Worm (Caenorhabditis elegans) whole organism, mixed stage, embryonic: ENCODE results near the gene xbx-4.

ENCODE experiments used
- blmp-1 ChIP-seq: fragments of 150-350 bp; optimal IDR thresholded peaks from 2 replicates; lab custom pipeline; 2014; ENCODE audit warnings: missing biosample characterization, missing genetic modification characterization
- ceh-83 ChIP-seq: fragments of 200-800 bp; sonication (Bioruptor generic); optimal IDR thresholded peaks from 2 replicates; lab custom pipeline; 2018; ENCODE audit warnings: mild to moderate bottlenecking, missing genetic modification characterization, missing compliant biosample characterization
- elt-1 ChIP-seq: sonication (generic microtip); optimal IDR thresholded peaks from 2 replicates; lab custom pipeline; 2017; ENCODE audit warnings: missing genetic modification characterization, mild to moderate bottlenecking, missing compliant biosample characterization, antibody characterized with exemption, moderate library complexity, borderline replicate concordance; ENCODE audit not compliant: insufficient read depth
- elt-3 ChIP-seq: fragments of 150-350 bp; optimal IDR thresholded peaks from 2 replicates; lab custom pipeline; 2014; ENCODE audit warnings: missing biosample characterization, missing genetic modification characterization
- ham-2 ChIP-seq: fragments of 200-800 bp; sonication (Bioruptor generic); optimal IDR thresholded peaks from 2 replicates; lab custom pipeline; 2018; ENCODE audit warnings: mild to moderate bottlenecking, missing genetic modification characterization, missing compliant biosample characterization
- hlh-1 ChIP-seq: fragments of 150-350 bp; optimal IDR thresholded peaks from 2 replicates; lab custom pipeline; 2014; ENCODE audit warnings: missing biosample characterization, missing genetic modification reagents, missing genetic modification characterization
- lsy-2 ChIP-seq: fragments of 150-350 bp; optimal IDR thresholded peaks from 2 replicates; lab custom pipeline; 2014; ENCODE audit warnings: missing biosample characterization, missing genetic modification characterization
- mab-5 ChIP-seq: fragments of 150-350 bp; optimal IDR thresholded peaks from 2 replicates; lab custom pipeline; 2014; ENCODE audit warnings: missing biosample characterization, missing genetic modification characterization
- nhr-237 ChIP-seq: fragments of 150-350 bp; optimal IDR thresholded peaks from 2 replicates; lab custom pipeline; 2014; ENCODE audit warnings: missing biosample characterization, missing genetic modification characterization
- nhr-28 ChIP-seq: fragments of 150-350 bp; optimal IDR thresholded peaks from 2 replicates; lab custom pipeline; 2014; ENCODE audit warnings: missing biosample characterization, missing genetic modification characterization
- nhr-76 ChIP-seq: sonication (generic microtip); optimal IDR thresholded peaks from 2 replicates; lab custom pipeline; 2017; ENCODE audit warnings: missing biosample characterization, missing genetic modification characterization
- pha-4 ChIP-seq: fragments of 150-350 bp; optimal IDR thresholded peaks from 2 replicates; lab custom pipeline; 2018; ENCODE audit warnings: missing biosample characterization, missing genetic modification reagents, missing genetic modification characterization
- unc-62 ChIP-seq: fragments of 150-350 bp; optimal IDR thresholded peaks from 2 replicates; lab custom pipeline; 2014; ENCODE audit warnings: missing biosample characterization, missing genetic modification reagents, missing genetic modification characterization
- ztf-11 ChIP-seq: fragments of 150-350 bp; optimal IDR thresholded peaks from 2 replicates; lab custom pipeline; 2014; ENCODE audit warnings: missing biosample characterization, missing genetic modification characterization

- TF ChIP-seq elt-1 (no peak), ztf-11 (tag; lab: Kevin White, UChicago) (no peak), ceh-83 (GFP tag; lab: Kevin White, UChicago) (no peak), nhr-237 (tag; lab: Kevin White, UChicago) (no peak), pha-4 (tag; lab: Kevin White, UChicago) (no peak), blmp-1 (no peak), unc-62 (GFP tag; lab: Kevin White, UChicago) (no peak), ham-2 (GFP tag; lab: Kevin White, UChicago) (no peak), elt-3 (tag; lab: Kevin White, UChicago) (no peak), nhr-28 (tag; lab: Kevin White, UChicago) (no peak), hlh-1 (tag; lab: Kevin White, UChicago) (no peak), mab-5 (tag; lab: Kevin White, UChicago) (no peak), nhr-76 (tag; lab: Kevin White, UChicago) (no peak), lsy-2 (tag; lab: Kevin White, UChicago) (no peak)
These were observed 3.0 kb upstream of the xbx-4 start, which contains the start of gene che-6 for ce11 chrIV:2111300-2111874.
